Worm (Caenorhabditis elegans) whole organism, L2 larva: ENCODE data around the gene lido-15.
A peak's percentile ranks its signal among the peaks of the same experiment; 100 is the strongest.

Experiments used
- C34F6.9 ChIP-seq: fragments of 150-350 bp; optimal IDR thresholded peaks from 2 replicates; lab custom pipeline; 2014; ENCODE audit warnings: missing biosample characterization, missing genetic modification characterization
- F13H6.1 ChIP-seq: sonication (generic microtip); optimal IDR thresholded peaks from 2 replicates; lab custom pipeline; 2016; ENCODE audit warnings: missing genetic modification characterization, missing compliant biosample characterization
- R02D3.7 ChIP-seq: fragments of 150-350 bp; optimal IDR thresholded peaks from 2 replicates; lab custom pipeline; 2014; ENCODE audit warnings: missing biosample characterization, missing genetic modification characterization
- Y55F3AM.14 ChIP-seq: fragments of 200-800 bp; sonication (Bioruptor generic); optimal IDR thresholded peaks from 2 replicates; lab custom pipeline; 2018; ENCODE audit warnings: mild to moderate bottlenecking, missing genetic modification characterization, missing compliant biosample characterization
- ZK546.5 ChIP-seq: sonication (generic microtip); optimal IDR thresholded peaks from 2 replicates; lab custom pipeline; 2017; ENCODE audit warnings: missing biosample characterization, missing genetic modification characterization
- alr-1 ChIP-seq: fragments of 150-350 bp; optimal IDR thresholded peaks from 2 replicates; lab custom pipeline; 2014; ENCODE audit warnings: missing biosample characterization, missing genetic modification characterization
- aly-2 ChIP-seq: fragments of 150-350 bp; optimal IDR thresholded peaks from 2 replicates; lab custom pipeline; 2014; ENCODE audit warnings: missing biosample characterization, missing genetic modification characterization
- ama-1 ChIP-seq: fragments of 150-350 bp; optimal IDR thresholded peaks from 2 replicates; lab custom pipeline; 2018; ENCODE audit warnings: inconsistent platforms
- blmp-1 ChIP-seq: sonication (generic microtip); optimal IDR thresholded peaks from 2 replicates; lab custom pipeline; 2017; ENCODE audit warnings: missing genetic modification characterization, mild to moderate bottlenecking, missing compliant biosample characterization, antibody characterized with exemption, moderate library complexity; ENCODE audit not compliant: insufficient read depth
- ceh-16 ChIP-seq: fragments of 150-350 bp; optimal IDR thresholded peaks from 2 replicates; lab custom pipeline; 2014; ENCODE audit warnings: missing biosample characterization, missing genetic modification characterization
- ceh-82 ChIP-seq: fragments of 150-350 bp; optimal IDR thresholded peaks from 2 replicates; lab custom pipeline; 2014; ENCODE audit warnings: missing biosample characterization, missing genetic modification characterization
- crh-2 ChIP-seq: sonication (generic microtip); optimal IDR thresholded peaks from 2 replicates; lab custom pipeline; 2017; ENCODE audit warnings: missing biosample characterization, missing genetic modification characterization
- dmd-4 ChIP-seq: sonication (generic microtip); optimal IDR thresholded peaks from 2 replicates; lab custom pipeline; 2017; ENCODE audit warnings: missing biosample characterization, missing genetic modification characterization
- egl-27 ChIP-seq: sonication (generic microtip); optimal IDR thresholded peaks from 3 replicates; lab custom pipeline; 2017; ENCODE audit warnings: missing biosample characterization, missing genetic modification reagents, missing genetic modification characterization
- elt-1 ChIP-seq: fragments of 150-350 bp; optimal IDR thresholded peaks from 2 replicates; lab custom pipeline; 2014; ENCODE audit warnings: missing biosample characterization, missing genetic modification characterization
- elt-3 ChIP-seq: sonication (generic microtip); optimal IDR thresholded peaks from 2 replicates; lab custom pipeline; 2017; ENCODE audit warnings: missing biosample characterization, missing genetic modification characterization
- fos-1 ChIP-seq: fragments of 150-350 bp; optimal IDR thresholded peaks from 2 replicates; lab custom pipeline; 2014; ENCODE audit warnings: missing biosample characterization, missing genetic modification characterization
- gmeb-1 ChIP-seq: fragments of 150-350 bp; optimal IDR thresholded peaks from 2 replicates; lab custom pipeline; 2014; ENCODE audit warnings: missing biosample characterization, missing genetic modification characterization
- lin-11 ChIP-seq: fragments of 150-350 bp; sonication (generic microtip); optimal IDR thresholded peaks from 2 replicates; lab custom pipeline; 2014; ENCODE audit warnings: missing biosample characterization, missing genetic modification characterization, inconsistent platforms, mixed read lengths
- lin-13 ChIP-seq: fragments of 150-350 bp; optimal IDR thresholded peaks from 2 replicates; lab custom pipeline; 2014; ENCODE audit warnings: missing biosample characterization, missing genetic modification reagents, missing genetic modification characterization
- lin-39 ChIP-seq: fragments of 150-350 bp; optimal IDR thresholded peaks from 2 replicates; lab custom pipeline; 2014; ENCODE audit warnings: missing biosample characterization, missing genetic modification reagents, missing genetic modification characterization
- lsy-2 ChIP-seq, 2 experiments: fragments of 150-350 bp in 1 of 2; sonication (generic microtip) in 1 of 2; optimal IDR thresholded peaks; 2 replicates each; lab custom pipeline; 2014 to 2017; ENCODE audit warnings: missing biosample characterization in 2 of 2, missing genetic modification characterization in 2 of 2
- mab-5 ChIP-seq: fragments of 150-350 bp; optimal IDR thresholded peaks from 2 replicates; lab custom pipeline; 2014; ENCODE audit warnings: missing biosample characterization, missing genetic modification characterization
- mbf-1 ChIP-seq: sonication (generic microtip); optimal IDR thresholded peaks from 2 replicates; lab custom pipeline; 2017; ENCODE audit warnings: missing biosample characterization, missing genetic modification characterization
- mdl-1 ChIP-seq, 2 experiments: fragments of 150-350 bp in 1 of 2; sonication (generic microtip) in 1 of 2; optimal IDR thresholded peaks; 2 replicates each; lab custom pipeline; 2017; ENCODE audit warnings: missing biosample characterization in 2 of 2, missing genetic modification characterization in 2 of 2
- nhr-10 ChIP-seq: sonication (generic microtip); optimal IDR thresholded peaks from 2 replicates; lab custom pipeline; 2017; ENCODE audit warnings: missing biosample characterization, missing genetic modification characterization
- nhr-11 ChIP-seq: fragments of 150-350 bp; optimal IDR thresholded peaks from 2 replicates; lab custom pipeline; 2014; ENCODE audit warnings: missing biosample characterization, missing genetic modification characterization
- nhr-12 ChIP-seq: fragments of 150-350 bp; optimal IDR thresholded peaks from 2 replicates; lab custom pipeline; 2014; ENCODE audit warnings: missing biosample characterization, missing genetic modification characterization
- nhr-129 ChIP-seq: fragments of 150-350 bp; optimal IDR thresholded peaks from 2 replicates; lab custom pipeline; 2014; ENCODE audit warnings: missing biosample characterization, missing genetic modification characterization
- nhr-21 ChIP-seq: fragments of 150-350 bp; optimal IDR thresholded peaks from 2 replicates; lab custom pipeline; 2014; ENCODE audit warnings: missing biosample characterization, missing genetic modification characterization
- nhr-23 ChIP-seq: fragments of 150-350 bp; optimal IDR thresholded peaks from 2 replicates; lab custom pipeline; 2014; ENCODE audit warnings: missing biosample characterization, missing genetic modification reagents, missing genetic modification characterization
- nhr-237 ChIP-seq: fragments of 150-350 bp; optimal IDR thresholded peaks from 2 replicates; lab custom pipeline; 2014; ENCODE audit warnings: missing biosample characterization, missing genetic modification characterization
- nhr-25 ChIP-seq: fragments of 150-350 bp; sonication (generic microtip); optimal IDR thresholded peaks from 3 replicates; lab custom pipeline; 2014; ENCODE audit warnings: missing biosample characterization, missing genetic modification characterization
- nhr-6 ChIP-seq: fragments of 150-350 bp; optimal IDR thresholded peaks from 2 replicates; lab custom pipeline; 2014; ENCODE audit warnings: missing biosample characterization, missing genetic modification characterization
- nhr-77 ChIP-seq: fragments of 150-350 bp; optimal IDR thresholded peaks from 2 replicates; lab custom pipeline; 2014; ENCODE audit warnings: missing biosample characterization, missing genetic modification characterization
- peb-1 ChIP-seq: fragments of 150-350 bp; optimal IDR thresholded peaks from 2 replicates; lab custom pipeline; 2014; ENCODE audit warnings: missing biosample characterization, missing genetic modification characterization
- sem-4 ChIP-seq: fragments of 150-350 bp; optimal IDR thresholded peaks from 2 replicates; lab custom pipeline; 2014; ENCODE audit warnings: missing biosample characterization, missing genetic modification reagents, missing genetic modification characterization
- skn-1 ChIP-seq: sonication (generic microtip); optimal IDR thresholded peaks from 2 replicates; lab custom pipeline; 2017; ENCODE audit warnings: missing biosample characterization, missing genetic modification characterization
- sma-3 ChIP-seq: sonication (generic microtip); optimal IDR thresholded peaks from 2 replicates; lab custom pipeline; 2016; ENCODE audit warnings: missing genetic modification reagents, missing genetic modification characterization, missing compliant biosample characterization
- sma-9 ChIP-seq, 2 experiments: fragments of 150-350 bp in 1 of 2; sonication (generic microtip) in 1 of 2; optimal IDR thresholded peaks; 2 replicates each; lab custom pipeline; 2014 to 2016; ENCODE audit warnings: missing genetic modification characterization in 2 of 2, mild to moderate bottlenecking in 1 of 2, missing biosample characterization in 1 of 2, missing compliant biosample characterization in 1 of 2, missing genetic modification reagents in 1 of 2, moderate library complexity in 1 of 2
- snpc-4 ChIP-seq: fragments of 150-350 bp; optimal IDR thresholded peaks from 2 replicates; lab custom pipeline; 2014; ENCODE audit warnings: missing biosample characterization, missing genetic modification characterization
- unc-39 ChIP-seq: fragments of 150-350 bp; optimal IDR thresholded peaks from 2 replicates; lab custom pipeline; 2014; ENCODE audit warnings: missing biosample characterization, missing genetic modification characterization
- unc-55 ChIP-seq: fragments of 150-350 bp; sonication (generic microtip); optimal IDR thresholded peaks from 3 replicates; lab custom pipeline; 2014; ENCODE audit warnings: missing biosample characterization, missing genetic modification reagents, missing genetic modification characterization
- unc-62 ChIP-seq: fragments of 150-350 bp; optimal IDR thresholded peaks from 2 replicates; lab custom pipeline; 2014; ENCODE audit warnings: missing biosample characterization, missing genetic modification reagents, missing genetic modification characterization
- zag-1 ChIP-seq: fragments of 150-350 bp; optimal IDR thresholded peaks from 2 replicates; lab custom pipeline; 2014; ENCODE audit warnings: missing biosample characterization, missing genetic modification characterization
- ztf-1 ChIP-seq: fragments of 200-800 bp; sonication (Bioruptor generic); conservative IDR thresholded peaks from 2 replicates; pipeline ENCODE4 v1.3.6; 2022; ENCODE audit warnings: missing genetic modification characterization, missing compliant biosample characterization
- ztf-11 ChIP-seq: sonication (generic microtip); optimal IDR thresholded peaks from 2 replicates; lab custom pipeline; 2017; ENCODE audit warnings: missing biosample characterization, missing genetic modification characterization
- ztf-4 ChIP-seq: fragments of 150-350 bp; optimal IDR thresholded peaks from 2 replicates; lab custom pipeline; 2014; ENCODE audit warnings: missing biosample characterization, missing genetic modification characterization

lido-15 gene

ce11 chrII:3806964-3807363 lies 5.1 kb upstream of the lido-15 start, which contains the start of gene F54D10.4:
F54D10.4 (minus strand) TSS chrII:3807064.
- TF ChIP-seq unc-39 (tag; lab: Kevin White, UChicago) (no peak), aly-2 (no peak), ceh-16 (tag; lab: Kevin White, UChicago) (no peak), unc-55 (GFP tag; lab: Kevin White, UChicago) (no peak), ztf-11 (tag; lab: Kevin White, UChicago) (no peak), nhr-237 (no peak), nhr-77 (tag; lab: Kevin White, UChicago) (no peak), sma-3 (GFP tag; lab: Kevin White, UChicago) (no peak), dmd-4 (tag; lab: Kevin White, UChicago) (no peak), sma-9 (GFP tag; optimal IDR thresholded peaks at IDR 0.05; lab: Kevin White, UChicago) (no peak), sma-9 (tag; optimal IDR thresholded peaks at IDR 0.05; lab: Kevin White, UChicago) (no peak), elt-3 (tag; lab: Kevin White, UChicago) (no peak)

ce11 chrII:3808104-3808503 lies 4.0 kb upstream of the lido-15 start, which contains the start of gene F54D10.5:
F54D10.5 (minus strand) TSS chrII:3808177.
- TF ChIP-seq lin-13 (GFP tag; lab: Kevin White, UChicago) (peak; percentile 84), C34F6.9 (tag; lab: Kevin White, UChicago) (peak; percentile 67), nhr-12 (no peak), alr-1 (tag; lab: Kevin White, UChicago) (no peak), nhr-10 (tag; lab: Kevin White, UChicago) (peak; percentile 4), Y55F3AM.14 (no peak), crh-2 (peak; percentile 83), egl-27 (tag; lab: Kevin White, UChicago) (no peak), aly-2 (no peak), ztf-4 (tag; lab: Kevin White, UChicago) (no peak), mab-5 (tag; lab: Kevin White, UChicago) (peak; percentile 39), lin-11 (tag; lab: Kevin White, UChicago) (peak; percentile 70), R02D3.7 (peak; percentile 95), mdl-1 (tag; optimal IDR thresholded peaks at IDR 0.05; lab: Kevin White, UChicago) (no peak), snpc-4 (tag; lab: Kevin White, UChicago) (peak; percentile 38), ceh-82 (tag; lab: Kevin White, UChicago) (no peak), ZK546.5 (tag; lab: Kevin White, UChicago) (peak; percentile 41), blmp-1 (tag; lab: Kevin White, UChicago) (no peak), fos-1 (tag; lab: Kevin White, UChicago) (no peak), ceh-16 (tag; lab: Kevin White, UChicago) (peak; percentile 1), F13H6.1 (tag; lab: Kevin White, UChicago) (peak; percentile 75), dmd-4 (tag; lab: Kevin White, UChicago) (no peak), ztf-1 (no peak), nhr-23 (tag; lab: Kevin White, UChicago) (no peak), unc-62 (GFP tag; lab: Kevin White, UChicago) (no peak), sma-3 (GFP tag; lab: Kevin White, UChicago) (peak; percentile 82), elt-1 (tag; lab: Kevin White, UChicago) (no peak), nhr-21 (tag; lab: Kevin White, UChicago) (no peak), lin-39 (no peak), unc-39 (tag; lab: Kevin White, UChicago) (no peak), elt-3 (tag; lab: Kevin White, UChicago) (no peak), gmeb-1 (tag; lab: Kevin White, UChicago) (peak; percentile 95), zag-1 (tag; lab: Kevin White, UChicago) (peak; percentile 9), nhr-77 (tag; lab: Kevin White, UChicago) (no peak), nhr-237 (peak; percentile 22), nhr-129 (tag; lab: Kevin White, UChicago) (peak; percentile 65), unc-55 (GFP tag; lab: Kevin White, UChicago) (peak; percentile 87), skn-1 (tag; lab: Kevin White, UChicago) (no peak), peb-1 (tag; lab: Kevin White, UChicago) (no peak), sem-4 (tag; lab: Kevin White, UChicago) (peak; percentile 74), ama-1 (lab: Kevin White, UChicago) (no peak), mbf-1 (tag; lab: Kevin White, UChicago) (no peak), ztf-11 (tag; lab: Kevin White, UChicago) (no peak), nhr-6 (tag; lab: Kevin White, UChicago) (no peak), lsy-2 (tag; optimal IDR thresholded peaks at IDR 0.05; lab: Kevin White, UChicago) (peak; percentile 69 to 88), nhr-11 (tag; lab: Kevin White, UChicago) (no peak), nhr-25 (tag; lab: Kevin White, UChicago) (no peak), sma-9 (GFP tag; optimal IDR thresholded peaks at IDR 0.05; lab: Kevin White, UChicago) (peak; percentile 84), sma-9 (tag; optimal IDR thresholded peaks at IDR 0.05; lab: Kevin White, UChicago) (no peak)
